Worm (Caenorhabditis elegans): ENCODE results near the gene Y22D7AL.1.

The Y22D7AL.1 gene

DNA sequence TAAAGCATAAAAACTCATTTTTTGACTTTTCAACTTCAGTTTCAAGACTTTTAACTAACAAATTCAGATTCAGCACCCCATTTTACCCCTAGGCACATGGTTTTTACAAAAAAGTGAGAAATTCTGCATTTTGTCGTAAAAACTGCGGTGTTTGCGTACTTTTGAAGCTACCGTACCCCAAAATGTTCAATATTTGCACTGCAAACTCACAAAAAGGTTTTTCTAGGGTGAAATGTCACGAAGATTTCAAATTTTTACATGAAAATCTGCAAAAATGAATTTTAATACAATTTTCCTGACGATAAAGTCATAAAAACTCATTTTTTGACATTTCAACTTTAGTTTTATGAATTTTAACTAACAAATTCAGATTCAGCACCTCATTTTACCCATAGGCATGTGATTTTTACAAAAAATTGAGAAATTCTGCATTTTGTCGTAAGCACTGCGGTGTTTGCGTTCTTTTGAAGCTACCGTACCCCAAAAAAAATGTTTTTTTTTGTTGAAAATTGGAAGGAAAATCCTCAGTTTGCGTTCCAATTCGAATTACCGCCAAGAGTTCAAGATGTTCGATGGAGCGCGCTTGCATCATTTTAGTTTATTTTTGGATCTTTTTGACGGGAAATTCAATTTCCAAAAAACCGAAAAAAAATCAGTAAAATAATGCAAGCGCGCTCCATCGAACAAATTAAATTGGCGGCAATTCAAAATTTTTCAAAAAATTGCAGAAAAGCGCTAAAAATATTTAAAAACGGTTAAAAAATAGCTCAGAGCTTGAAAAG, 35.8 kb upstream of the Y22D7AL.1 start (continued):
- TF ChIP-seq tbx-9 (tag; optimal IDR thresholded peaks at IDR 0.05; ENCODE audit: borderline replicate concordance) (peak; percentile 37), F52B5.7 (tag; optimal IDR thresholded peaks at IDR 0.05) (peak; percentile 92), F39B2.1 (GFP tag; IDR thresholded peaks at IDR 0.05) (no peak; the same call in 1 of the 2 replicates), unc-62 (GFP tag; optimal IDR thresholded peaks at IDR 0.05) (no peak), F33H1.4 (GFP tag; IDR thresholded peaks at IDR 0.05) (no peak), let-526 (GFP tag; IDR thresholded peaks at IDR 0.05) (0 out of 2 replicates have a peak, but pooled peaks have one; percentile 13), ama-1 (optimal IDR thresholded peaks at IDR 0.05) (peak; percentile 94), ama-1 (GFP tag; optimal IDR thresholded peaks at IDR 0.05) (no peak), lin-54 (GFP tag; optimal IDR thresholded peaks at IDR 0.05) (peak; percentile 87), gei-17 (GFP tag; optimal IDR thresholded peaks at IDR 0.05) (peak; percentile 32), ccch-3 (GFP tag; optimal IDR thresholded peaks at IDR 0.05) (no peak), F57C9.4 (tag; optimal IDR thresholded peaks at IDR 0.05) (peak; percentile 90), B0261.1 (tag; optimal IDR thresholded peaks at IDR 0.05) (peak; percentile 29), zim-3 (tag; optimal IDR thresholded peaks at IDR 0.05) (peak; percentile 51), egl-18 (GFP tag; IDR thresholded peaks at IDR 0.05) (peak; percentile 68; the same call in 1 of the 2 replicates), bed-2 (GFP tag; IDR thresholded peaks at IDR 0.05) (no peak), lir-1 (GFP tag; conservative IDR thresholded peaks at IDR 0.05) (no peak), tbp1 (GFP tag; optimal IDR thresholded peaks at IDR 0.05) (peak; percentile 55), nfyb-1 (GFP tag; IDR thresholded peaks at IDR 0.05) (peak; percentile 96), nfya-2 (GFP tag; IDR thresholded peaks at IDR 0.05) (peak; percentile 78), rpc-1 (optimal IDR thresholded peaks at IDR 0.05) (no peak), rpc-1 (tag; optimal IDR thresholded peaks at IDR 0.05) (no peak), Y79H2A.3 (GFP tag; conservative IDR thresholded peaks at IDR 0.05) (no peak; the same call in 1 of the 2 replicates), ekl-4 (GFP tag; IDR thresholded peaks at IDR 0.05) (peak; percentile 80), hrde-1 (tag; optimal IDR thresholded peaks at IDR 0.05; ENCODE audit: borderline replicate concordance) (peak; percentile 85), Y67H2A.10 (GFP tag; conservative IDR thresholded peaks at IDR 0.05) (no peak), ztf-22 (GFP tag; optimal IDR thresholded peaks at IDR 0.05) (no peak), pha-4 (tag; optimal IDR thresholded peaks at IDR 0.05) (no peak), ceh-40 (GFP tag; IDR thresholded peaks at IDR 0.05) (peak; percentile 55; the same call in 1 of the 2 replicates), chd-7 (tag; optimal IDR thresholded peaks at IDR 0.05) (peak; percentile 89), atf-7 (tag; optimal IDR thresholded peaks at IDR 0.05) (peak; percentile 79), dpl-1 (GFP tag; optimal IDR thresholded peaks at IDR 0.05) (peak; percentile 36), nhr-120 (GFP tag; IDR thresholded peaks at IDR 0.05) (no peak), rcor-1 (GFP tag; IDR thresholded peaks at IDR 0.05) (peak; percentile 47; the same call in 1 of the 2 replicates), ceh-91 (GFP tag; IDR thresholded peaks at IDR 0.05) (no peak), nhr-179 (tag; optimal IDR thresholded peaks at IDR 0.05) (no peak), ceh-27 (GFP tag; optimal IDR thresholded peaks at IDR 0.05) (no peak), aptf-3 (GFP tag; IDR thresholded peaks at IDR 0.05) (0 out of 2 replicates have a peak, but pooled peaks have one; percentile 41), unc-130 (GFP tag; optimal IDR thresholded peaks at IDR 0.05) (peak; percentile 47), tlf-1 (GFP tag; optimal IDR thresholded peaks at IDR 0.05) (peak; percentile 74), lag-1 (GFP tag; IDR thresholded peaks at IDR 0.05) (no peak), Y95B8A.8 (GFP tag; IDR thresholded peaks at IDR 0.05) (peak; percentile 56; the same call in 1 of the 2 replicates), athp-1 (tag; optimal IDR thresholded peaks at IDR 0.05) (peak; percentile 95), pbrm-1 (GFP tag; IDR thresholded peaks at IDR 0.05) (peak; percentile 53; the same call in 1 of the 2 replicates), hlh-12 (tag; optimal IDR thresholded peaks at IDR 0.05) (peak; percentile 35), fkh-3 (tag; optimal IDR thresholded peaks at IDR 0.05) (peak; percentile 83), die-1 (tag; optimal IDR thresholded peaks at IDR 0.05) (peak; percentile 26), ceh-100 (GFP tag; IDR thresholded peaks at IDR 0.05) (peak; percentile 50; the same call in 1 of the 2 replicates), lin-26 (GFP tag; IDR thresholded peaks at IDR 0.05) (peak; percentile 44; the same call in 1 of the 2 replicates)
